Worm (Caenorhabditis elegans): ENCODE measurements around the gene aqp-7.

Gene aqp-7

DNA sequence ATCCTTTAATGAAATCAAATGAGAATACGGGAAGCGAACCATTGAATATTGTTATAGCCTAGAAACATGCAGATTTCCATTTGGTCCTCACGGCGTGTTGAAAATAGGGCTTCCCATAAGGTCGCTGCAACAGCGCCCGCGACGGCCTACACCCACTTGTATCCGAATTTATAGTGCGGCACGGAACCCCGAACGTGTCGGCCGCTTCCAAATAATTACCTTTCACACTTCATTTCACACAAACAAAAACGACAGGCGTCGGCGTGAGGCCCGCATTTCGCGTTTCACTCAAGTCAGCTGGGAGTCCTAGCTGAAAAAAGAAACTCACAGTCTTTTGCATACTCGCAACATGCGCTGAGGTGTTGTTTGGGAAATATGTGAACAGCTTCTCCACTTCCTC lies 8.6 kb downstream of the aqp-7 start:
- no peak for TF ChIP-seq hlh-8 (tag; optimal IDR thresholded peaks at IDR 0.05)
- TF ChIP-seq hlh-30 (tag; optimal IDR thresholded peaks at IDR 0.05; ENCODE audit: insufficient read depth) = no peak
- TF ChIP-seq ceh-9 (tag; optimal IDR thresholded peaks at IDR 0.05) = no peak
- TF ChIP-seq odd-2 (tag; optimal IDR thresholded peaks at IDR 0.05) = no peak
- TF ChIP-seq ceh-14 (tag; optimal IDR thresholded peaks at IDR 0.05) = no peak
- TF ChIP-seq nfya-1 (tag; optimal IDR thresholded peaks at IDR 0.05) = no peak
- TF ChIP-seq ceh-48 (tag; optimal IDR thresholded peaks at IDR 0.05) = no peak
- TF ChIP-seq ama-1 (optimal IDR thresholded peaks at IDR 0.05) = no peak
- no peak for TF ChIP-seq pha-2 (tag; optimal IDR thresholded peaks at IDR 0.05)
- no peak for TF ChIP-seq nhr-11 (tag; optimal IDR thresholded peaks at IDR 0.05)
- no peak for TF ChIP-seq T23F11.4 (GFP tag; optimal IDR thresholded peaks at IDR 0.05)
- TF ChIP-seq pqm-1 (tag; optimal IDR thresholded peaks at IDR 0.05) = no peak
- no peak for TF ChIP-seq npax-4 (tag; optimal IDR thresholded peaks at IDR 0.05)
- TF ChIP-seq dmd-4 (tag; optimal IDR thresholded peaks at IDR 0.05; ENCODE audit: borderline replicate concordance) = no peak
- no peak for TF ChIP-seq lin-11 (tag; optimal IDR thresholded peaks at IDR 0.05)
- no peak for TF ChIP-seq K02D7.2 (tag; optimal IDR thresholded peaks at IDR 0.05)
- TF ChIP-seq K09A11.1 (tag; optimal IDR thresholded peaks at IDR 0.05; ENCODE audit: insufficient read depth) = no peak

ce11 chrX:3034203-3034602 lies 9.3 kb downstream of the aqp-7 start, which contains the start of gene M02F4.2:
TSS of gene M02F4.2 (minus strand) at chrX:3034303.
- TF ChIP-seq pros-1 (tag; optimal IDR thresholded peaks at IDR 0.05) (no peak), ref-2 (tag; optimal IDR thresholded peaks at IDR 0.05) (no peak), gmeb-2 (tag; optimal IDR thresholded peaks at IDR 0.05) (no peak), pqm-1 (tag; optimal IDR thresholded peaks at IDR 0.05) (no peak), odd-2 (tag; optimal IDR thresholded peaks at IDR 0.05) (no peak), sox-2 (GFP tag; IDR thresholded peaks at IDR 0.05) (no peak), ceh-34 (tag; optimal IDR thresholded peaks at IDR 0.05) (no peak), tbx-2 (tag; optimal IDR thresholded peaks at IDR 0.05) (no peak), ceh-48 (tag; optimal IDR thresholded peaks at IDR 0.05) (no peak), ztf-16 (tag; optimal IDR thresholded peaks at IDR 0.05) (no peak), C08G9.2 (tag; optimal IDR thresholded peaks at IDR 0.05) (no peak), fax-1 (tag; optimal IDR thresholded peaks at IDR 0.05) (no peak), sdc-2 (tag; optimal IDR thresholded peaks at IDR 0.05) (no peak)

DNA sequence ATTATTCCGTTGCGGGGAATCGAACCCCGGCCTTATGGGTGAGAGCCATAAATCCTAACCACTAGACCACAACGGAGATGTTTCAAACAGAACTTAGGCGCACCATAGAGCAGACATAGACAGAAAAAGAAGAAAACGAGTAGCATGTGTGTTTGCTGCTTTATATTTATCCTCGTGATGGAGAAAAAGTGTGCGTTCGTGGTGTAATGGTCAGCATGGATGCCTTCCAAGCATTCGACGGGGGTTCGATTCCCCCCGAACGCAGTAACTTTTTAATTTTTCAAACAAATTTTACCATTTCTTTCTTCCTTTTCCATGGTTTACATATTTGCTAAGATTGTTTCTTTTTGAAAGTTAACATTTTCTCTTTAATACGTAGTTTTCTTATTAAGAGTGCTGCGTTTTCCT lies 11.1 kb downstream of the aqp-7 start:
- TF ChIP-seq T23F11.4 (GFP tag; optimal IDR thresholded peaks at IDR 0.05) (peak; percentile 95), npax-4 (tag; optimal IDR thresholded peaks at IDR 0.05) (peak; percentile 93), ceh-31 (tag; optimal IDR thresholded peaks at IDR 0.05) (peak; percentile 86), pros-1 (tag; optimal IDR thresholded peaks at IDR 0.05) (no peak), ceh-14 (tag; optimal IDR thresholded peaks at IDR 0.05) (peak; percentile 96), syd-9 (tag; optimal IDR thresholded peaks at IDR 0.05) (peak; percentile 95), C08G9.2 (tag; optimal IDR thresholded peaks at IDR 0.05) (peak; percentile 91), lim-6 (tag; optimal IDR thresholded peaks at IDR 0.05) (peak; percentile 84), pqm-1 (tag; optimal IDR thresholded peaks at IDR 0.05) (peak; percentile 93), C38D4.7 (GFP tag; optimal IDR thresholded peaks at IDR 0.05) (peak; percentile 93), madf-2 (tag; optimal IDR thresholded peaks at IDR 0.05) (peak; percentile 94), pha-4 (tag; optimal IDR thresholded peaks at IDR 0.05) (no peak), odd-2 (tag; optimal IDR thresholded peaks at IDR 0.05) (peak; percentile 57), hlh-15 (tag; optimal IDR thresholded peaks at IDR 0.05) (peak; percentile 95), sox-2 (GFP tag; IDR thresholded peaks at IDR 0.05) (peak; percentile 85), ceh-22 (tag; optimal IDR thresholded peaks at IDR 0.05) (no peak), unc-55 (GFP tag; optimal IDR thresholded peaks at IDR 0.05) (peak; percentile 24), zip-5 (tag; optimal IDR thresholded peaks at IDR 0.05) (peak; percentile 83), pat-9 (tag; optimal IDR thresholded peaks at IDR 0.05) (peak; percentile 92), K02D7.2 (tag; optimal IDR thresholded peaks at IDR 0.05) (peak; percentile 93), ceh-19 (GFP tag; optimal IDR thresholded peaks at IDR 0.05) (peak; percentile 97), che-1 (tag; optimal IDR thresholded peaks at IDR 0.05) (peak; percentile 95), pag-3 (tag; optimal IDR thresholded peaks at IDR 0.05; ENCODE audit: borderline replicate concordance) (peak; percentile 64), ref-2 (tag; optimal IDR thresholded peaks at IDR 0.05) (peak; percentile 94), ceh-30 (tag; optimal IDR thresholded peaks at IDR 0.05) (peak; percentile 63), nhr-232 (tag; optimal IDR thresholded peaks at IDR 0.05) (peak; percentile 90), hlh-13 (GFP tag; optimal IDR thresholded peaks at IDR 0.05) (peak; percentile 93), ceh-18 (tag; optimal IDR thresholded peaks at IDR 0.05) (peak; percentile 90), elt-4 (tag; optimal IDR thresholded peaks at IDR 0.05) (no peak), ahr-1 (tag; optimal IDR thresholded peaks at IDR 0.05) (peak; percentile 83), pha-2 (tag; optimal IDR thresholded peaks at IDR 0.05) (peak; percentile 92), hlh-30 (tag; optimal IDR thresholded peaks at IDR 0.05; ENCODE audit: insufficient read depth) (peak; percentile 75), Y22D7AL.16 (tag; optimal IDR thresholded peaks at IDR 0.05) (peak; percentile 94), ceh-9 (tag; optimal IDR thresholded peaks at IDR 0.05) (peak; percentile 97)

Measured in whole organism, late embryonic.